Worm (Caenorhabditis elegans): Measurements from ENCODE around the gene M03E7.2.

DNA sequence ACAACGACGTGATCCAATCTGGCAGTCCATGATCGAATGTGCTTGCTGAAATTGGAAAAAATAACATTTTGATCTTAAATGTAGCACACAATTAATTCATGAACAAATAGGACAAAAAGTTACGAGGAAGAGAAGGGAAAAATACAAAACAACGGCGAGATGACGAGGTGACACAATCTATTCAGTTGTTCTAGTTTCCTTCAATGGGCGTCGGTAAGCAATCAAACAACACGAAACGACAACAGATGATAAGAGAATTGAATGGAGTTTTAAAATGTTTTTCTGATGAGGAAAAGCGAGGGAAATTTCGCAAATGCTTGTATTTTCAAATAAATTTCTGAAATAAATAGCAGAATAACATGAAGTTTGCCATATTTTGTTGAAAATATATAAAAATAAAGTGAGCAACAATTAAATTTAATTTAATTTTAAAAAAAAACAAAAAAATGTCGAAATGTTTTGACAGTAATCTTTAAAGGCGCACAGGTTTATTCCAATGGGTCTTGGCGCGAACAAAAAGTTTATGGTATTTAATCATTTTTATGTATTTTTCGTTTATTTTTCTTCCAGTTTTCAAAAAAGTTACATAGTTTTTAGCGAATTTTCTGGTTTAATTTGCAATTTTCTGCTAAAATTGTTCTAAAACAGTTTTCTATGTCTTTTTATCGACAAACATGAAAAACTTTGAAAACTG is 48.8 kb downstream of the M03E7.2 start, which contains the start of gene C14C11.7:
- no peak for TF ChIP-seq ZK546.5 (tag; optimal IDR thresholded peaks at IDR 0.05)
- TF ChIP-seq ama-1 (optimal IDR thresholded peaks at IDR 0.05), result no peak
- TF ChIP-seq nhr-11 (tag; optimal IDR thresholded peaks at IDR 0.05), result no peak
- no peak for TF ChIP-seq ceh-32 (tag; optimal IDR thresholded peaks at IDR 0.05; ENCODE audit: poor library complexity)
- no peak for TF ChIP-seq ceh-28 (tag; optimal IDR thresholded peaks at IDR 0.05)

All from whole organism, L4 larva.